Fruit fly (Drosophila melanogaster) whole organism, prepupa: ENCODE data around the gene Rb97D.
A peak's percentile ranks its signal among the peaks of the same experiment; 100 is the strongest.

Experiments
- Blimp-1 ChIP-seq: fragments of 200-800 bp; sonication (Bioruptor generic); optimal IDR thresholded peaks from 3 replicates; lab custom pipeline; 2017; ENCODE audit warnings: missing biosample characterization, missing genetic modification characterization, mild to moderate bottlenecking, moderate library complexity, missing genetic modification reagents
- CG11294 ChIP-seq: fragments of 200-800 bp; sonication (Bioruptor generic); IDR thresholded peaks from 2 replicates; pipeline ENCODE4 v1.3.6; 2022; ENCODE audit warnings: missing biosample characterization, missing genetic modification characterization
- net ChIP-seq: fragments of 200-800 bp; sonication (Bioruptor generic); optimal IDR thresholded peaks from 3 replicates; lab custom pipeline; 2016; ENCODE audit warnings: missing biosample characterization, missing genetic modification characterization
- spab ChIP-seq: fragments of 200-800 bp; sonication (Bioruptor generic); optimal IDR thresholded peaks from 2 replicates; lab custom pipeline; 2017; ENCODE audit warnings: missing biosample characterization, mild to moderate bottlenecking, missing genetic modification characterization, missing genetic modification reagents

- TF ChIP-seq Blimp-1, result no peak
- peak; percentile 61 for TF ChIP-seq net (GFP tag; lab: Kevin White, UChicago)
- TF ChIP-seq CG11294 (GFP tag; lab: Robert Waterston, UW), result no peak; the same call in 1 of the 2 replicates
- no peak for TF ChIP-seq spab
Measured at dm6 chr3R:26875544-26876027, at the start of gene Rb97D.
